Worm (Caenorhabditis elegans) whole organism, late embryonic: ENCODE data around the gene ZK285.2.

Experiments
- ama-1 ChIP-seq: fragments of 150-350 bp; optimal IDR thresholded peaks from 2 replicates; lab custom pipeline; 2014
- fax-1 ChIP-seq: sonication (generic microtip); optimal IDR thresholded peaks from 2 replicates; lab custom pipeline; 2016; ENCODE audit warnings: missing genotype, missing genetic modification characterization, missing compliant biosample characterization
- hlh-30 ChIP-seq: sonication (generic microtip); optimal IDR thresholded peaks from 2 replicates; lab custom pipeline; 2017; ENCODE audit warnings: antibody characterized with exemption, missing genetic modification characterization, missing compliant biosample characterization; ENCODE audit not compliant: insufficient read depth
- lin-11 ChIP-seq: fragments of 200-800 bp; sonication (Bioruptor generic); optimal IDR thresholded peaks from 2 replicates; lab custom pipeline; 2018; ENCODE audit warnings: mild to moderate bottlenecking, missing genetic modification characterization, missing compliant biosample characterization
- nhr-11 ChIP-seq: fragments of 150-350 bp; optimal IDR thresholded peaks from 2 replicates; lab custom pipeline; 2014; ENCODE audit warnings: missing biosample characterization, missing genetic modification characterization
- pqm-1 ChIP-seq: sonication (generic microtip); optimal IDR thresholded peaks from 2 replicates; lab custom pipeline; 2016; ENCODE audit warnings: missing genetic modification characterization, missing compliant biosample characterization
- sox-2 ChIP-seq: fragments of 200-800 bp; sonication (Bioruptor generic); IDR thresholded peaks from 2 replicates; pipeline ENCODE4 v1.3.6; 2022; ENCODE audit warnings: missing genetic modification reagents, missing genetic modification characterization, missing compliant biosample characterization

- TF ChIP-seq nhr-11 (tag; lab: Kevin White, UChicago) (no peak), sox-2 (GFP tag; lab: Robert Waterston, UW) (no peak), hlh-30 (tag; lab: Kevin White, UChicago) (no peak), lin-11 (no peak), pqm-1 (tag; lab: Kevin White, UChicago) (no peak), fax-1 (tag; lab: Kevin White, UChicago) (no peak), ama-1 (lab: Kevin White, UChicago) (no peak)
These were observed 33.4 kb downstream of the ZK285.2 start for ce11 chrV:16080039-16080438.
